Worm (Caenorhabditis elegans) whole organism, L1 larva: Measurements from ENCODE around the gene srv-9.

Source experiments
- aly-2 ChIP-seq: fragments of 150-350 bp; optimal IDR thresholded peaks from 2 replicates; lab custom pipeline; 2014; ENCODE audit warnings: missing biosample characterization, missing genetic modification characterization
- elt-2 ChIP-seq: sonication (generic microtip); optimal IDR thresholded peaks from 2 replicates; lab custom pipeline; 2016; ENCODE audit warnings: missing genetic modification characterization, mild to moderate bottlenecking, inconsistent platforms, missing compliant biosample characterization, missing genetic modification reagents
- fkh-10 ChIP-seq: sonication (generic microtip); optimal IDR thresholded peaks from 2 replicates; lab custom pipeline; 2017; ENCODE audit warnings: missing biosample characterization, missing genetic modification reagents, missing genetic modification characterization
- fos-1 ChIP-seq: fragments of 150-350 bp; optimal IDR thresholded peaks from 2 replicates; lab custom pipeline; 2014; ENCODE audit warnings: missing biosample characterization, missing genetic modification characterization
- lin-13 ChIP-seq: fragments of 150-350 bp; optimal IDR thresholded peaks from 2 replicates; lab custom pipeline; 2014; ENCODE audit warnings: missing biosample characterization, missing genetic modification reagents, missing genetic modification characterization
- lin-39 ChIP-seq: fragments of 150-350 bp; optimal IDR thresholded peaks from 2 replicates; lab custom pipeline; 2014; ENCODE audit warnings: missing biosample characterization, missing genetic modification reagents, missing genetic modification characterization
- mdl-1 ChIP-seq, 2 experiments: fragments of 150-350 bp; optimal IDR thresholded peaks; 2 replicates each; lab custom pipeline; 2014 to 2017; ENCODE audit warnings: missing biosample characterization in 2 of 2, missing genetic modification characterization in 2 of 2, inconsistent platforms in 1 of 2
- nhr-71 ChIP-seq: sonication (generic microtip); optimal IDR thresholded peaks from 2 replicates; lab custom pipeline; 2016; ENCODE audit warnings: mild to moderate bottlenecking, missing genetic modification characterization, moderate library complexity, missing compliant biosample characterization
- nhr-85 ChIP-seq: sonication (generic microtip); peaks from one replicate; lab custom pipeline; 2016; ENCODE audit warnings: missing genetic modification characterization, inconsistent platforms, missing compliant biosample characterization
- pqm-1 ChIP-seq: sonication (generic microtip); optimal IDR thresholded peaks from 3 replicates; lab custom pipeline; 2017; ENCODE audit warnings: missing biosample characterization, missing genetic modification characterization
- sox-4 ChIP-seq: sonication (generic microtip); optimal IDR thresholded peaks from 2 replicates; lab custom pipeline; 2016; ENCODE audit warnings: missing genetic modification characterization, missing compliant biosample characterization
- unc-62 ChIP-seq: fragments of 150-350 bp; optimal IDR thresholded peaks from 2 replicates; lab custom pipeline; 2014; ENCODE audit warnings: missing biosample characterization, missing genetic modification reagents, missing genetic modification characterization
- ztf-11 ChIP-seq, 2 experiments: sonication (generic microtip); optimal IDR thresholded peaks; 2 replicates each; lab custom pipeline; 2016 to 2017; ENCODE audit warnings: missing genetic modification characterization in 2 of 2, missing biosample characterization in 1 of 2, missing compliant biosample characterization in 1 of 2

- no peak for TF ChIP-seq fkh-10 (GFP tag; lab: Kevin White, UChicago)
- no peak for TF ChIP-seq mdl-1 (tag; optimal IDR thresholded peaks at IDR 0.05; lab: Kevin White, UChicago)
- no peak for TF ChIP-seq unc-62 (GFP tag; lab: Kevin White, UChicago)
- TF ChIP-seq elt-2 (tag; lab: Kevin White, UChicago) = no peak
- TF ChIP-seq aly-2 (tag; lab: Kevin White, UChicago) = no peak
- no peak for TF ChIP-seq fos-1 (tag; lab: Kevin White, UChicago)
- TF ChIP-seq pqm-1 (tag; lab: Kevin White, UChicago) = no peak
- TF ChIP-seq nhr-71 = no peak
- no peak for TF ChIP-seq ztf-11 (tag; optimal IDR thresholded peaks at IDR 0.05; lab: Kevin White, UChicago)
- TF ChIP-seq lin-13 = no peak
- TF ChIP-seq nhr-85 (tag; lab: Kevin White, UChicago) = no peak
- TF ChIP-seq lin-39 (tag; lab: Kevin White, UChicago) = no peak
- TF ChIP-seq sox-4 (tag; lab: Kevin White, UChicago) = no peak
Measured at ce11 chrV:13388961-13389360, 34.0 kb downstream of the srv-9 start.
